Fruit fly (Drosophila melanogaster) ovary, adult (tissue): ENCODE results near the gene CG9302.
A peak's percentile ranks its signal among the peaks of the same experiment; 100 is the strongest.

Experiments used
- CG17801 ChIP-seq: fragments of 200-800 bp; optimal IDR thresholded peaks from 2 replicates; lab custom pipeline; 2019; ENCODE audit warnings: missing biosample characterization, mild to moderate bottlenecking, missing genetic modification characterization, moderate library complexity; ENCODE audit not compliant: partially characterized antibody

The CG9302 gene

DNA sequence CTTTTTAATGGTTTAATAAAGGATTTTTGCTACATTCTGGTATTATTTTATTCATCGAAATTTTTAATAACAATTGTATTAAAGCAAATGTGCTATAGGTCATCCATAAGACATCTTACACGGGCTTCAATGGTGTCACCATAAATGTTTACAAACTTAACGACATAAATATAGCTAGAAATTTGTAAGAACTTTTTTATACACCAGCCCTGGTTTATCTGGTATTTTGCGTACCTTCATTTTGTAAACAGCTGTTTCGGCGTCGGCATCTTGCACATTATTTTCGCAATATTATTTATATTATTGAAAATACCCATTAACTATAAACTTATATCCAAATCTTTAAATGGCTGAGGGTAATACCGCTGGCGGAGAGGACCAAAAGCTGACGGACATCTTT lies 11.0 kb downstream of the CG9302 start, which contains the start of gene Tap42:
Tap42 (plus strand) TSS at position 240 of the 400 bp plus-strand sequence.
- TF ChIP-seq CG17801 (GFP tag; lab: Kevin White, UChicago), result no peak

DNA sequence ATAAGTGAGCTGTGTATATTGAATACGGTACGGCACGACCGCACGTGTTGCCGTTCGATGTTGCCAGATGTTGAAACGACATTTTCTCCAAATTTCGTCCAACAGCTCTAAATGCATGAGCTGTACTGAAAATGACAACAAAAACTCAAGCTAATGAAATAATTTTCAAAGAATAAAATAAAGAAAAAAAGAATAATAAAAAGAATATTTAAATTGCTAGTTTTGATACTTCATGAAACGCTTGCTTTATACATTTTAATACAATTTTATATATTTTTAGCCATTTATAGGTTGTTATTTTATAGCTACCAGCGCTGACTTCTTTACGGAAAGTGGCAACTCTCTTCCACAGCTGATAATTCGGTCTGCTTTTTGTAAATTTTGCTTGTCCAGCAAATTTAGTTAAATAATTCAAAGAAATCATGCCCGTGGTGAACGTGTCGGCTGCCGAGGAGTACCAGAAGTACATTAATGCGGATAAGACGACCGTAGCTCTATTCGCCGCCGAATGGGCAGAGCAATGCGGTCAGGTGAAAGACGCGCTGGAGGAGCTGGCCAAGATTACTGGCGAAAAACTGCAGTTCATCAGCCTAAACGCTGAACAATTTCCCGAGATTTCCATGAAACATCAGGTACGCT lies 12.1 kb downstream of the CG9302 start, which contains the start of the genes Nnp-1 and Grx3:
Nnp-1 (minus strand) TSS at position 81 of the 639 bp plus-strand sequence.
Grx3 (plus strand) TSS at position 339 of the 639 bp plus-strand sequence.
- TF ChIP-seq CG17801 (GFP tag; lab: Kevin White, UChicago), result peak; percentile 65

DNA sequence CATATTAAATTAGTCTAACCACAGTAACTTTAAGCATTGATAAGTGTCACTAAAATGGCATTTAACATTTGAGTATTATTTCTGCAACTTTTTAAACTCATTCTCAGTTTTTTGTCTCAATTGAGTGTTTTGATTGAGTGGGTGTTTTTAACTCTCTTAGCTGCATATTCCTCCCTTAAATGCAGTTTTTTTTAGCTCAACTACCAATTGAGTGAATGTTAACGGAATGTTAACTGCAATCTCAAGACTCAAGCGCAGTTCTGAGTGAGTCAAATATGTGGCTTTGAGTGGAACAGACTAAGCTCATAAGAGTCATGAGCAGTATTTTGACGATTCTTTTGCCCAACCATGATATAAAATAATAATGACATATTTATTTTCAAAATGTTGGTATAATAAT lies 15.4 kb downstream of the CG9302 start:
- TF ChIP-seq CG17801 (GFP tag; lab: Kevin White, UChicago), result no peak

DNA sequence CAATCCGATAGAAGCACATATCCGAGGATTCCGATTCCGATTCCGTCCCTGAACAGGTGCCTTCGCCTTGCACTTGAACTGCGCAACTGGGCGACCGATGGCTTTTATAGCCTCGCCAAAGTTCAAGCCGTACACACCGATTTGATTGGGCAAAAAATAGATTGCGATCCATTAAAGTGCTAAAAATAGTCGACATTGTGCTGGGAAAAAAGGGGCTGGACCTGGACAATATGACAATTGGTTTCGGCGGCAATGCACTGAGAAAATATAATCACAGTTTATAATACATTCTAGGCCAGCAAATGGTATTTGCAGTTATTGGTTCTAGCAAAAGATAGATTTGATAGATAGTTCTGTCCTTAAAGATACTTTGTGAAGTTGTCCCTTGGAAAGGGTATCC lies 16.9 kb downstream of the CG9302 start, which contains the start of gene CG9377:
CG9377 (minus strand) TSS at position 101 of the 400 bp plus-strand sequence.
- no peak for TF ChIP-seq CG17801 (GFP tag; lab: Kevin White, UChicago)

DNA sequence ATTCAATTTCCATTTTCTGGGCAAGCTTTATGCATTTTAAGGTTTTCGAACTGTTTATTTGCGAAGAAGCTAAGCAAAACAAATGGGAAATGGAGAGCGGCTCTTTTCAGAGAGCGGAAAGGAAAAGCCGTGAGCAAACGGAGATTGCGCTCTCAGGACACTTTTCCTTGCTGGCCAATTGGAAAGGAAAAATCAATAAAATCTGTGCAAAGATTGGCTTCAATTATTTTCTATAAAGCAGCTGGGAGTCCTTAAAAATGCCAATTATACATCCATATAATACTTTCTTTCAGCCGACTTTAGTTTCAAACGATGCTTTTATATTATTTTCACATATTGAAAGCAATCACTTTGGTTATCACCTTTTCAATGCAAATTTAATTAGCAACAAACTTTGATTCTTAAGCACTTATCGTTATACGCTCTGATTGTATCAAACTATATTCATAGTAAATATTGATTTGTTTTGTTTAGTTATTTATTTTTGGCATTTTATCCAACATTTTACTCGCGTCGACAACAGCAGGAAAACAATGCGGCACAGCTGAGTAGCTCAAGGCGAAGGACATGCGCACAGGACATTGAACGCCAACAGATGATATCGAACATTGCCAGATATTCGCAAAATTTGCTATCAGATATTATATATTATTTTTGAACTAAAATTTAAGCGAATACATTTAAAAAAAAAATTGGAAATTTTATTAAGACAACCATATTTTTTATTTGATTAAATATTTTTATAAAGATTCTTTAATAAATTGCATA lies 23.6 kb downstream of the CG9302 start, which contains the start of gene CG9395:
CG9395 (minus strand) TSS at position 494 of the 768 bp plus-strand sequence.
- no peak for TF ChIP-seq CG17801 (GFP tag; lab: Kevin White, UChicago)

DNA sequence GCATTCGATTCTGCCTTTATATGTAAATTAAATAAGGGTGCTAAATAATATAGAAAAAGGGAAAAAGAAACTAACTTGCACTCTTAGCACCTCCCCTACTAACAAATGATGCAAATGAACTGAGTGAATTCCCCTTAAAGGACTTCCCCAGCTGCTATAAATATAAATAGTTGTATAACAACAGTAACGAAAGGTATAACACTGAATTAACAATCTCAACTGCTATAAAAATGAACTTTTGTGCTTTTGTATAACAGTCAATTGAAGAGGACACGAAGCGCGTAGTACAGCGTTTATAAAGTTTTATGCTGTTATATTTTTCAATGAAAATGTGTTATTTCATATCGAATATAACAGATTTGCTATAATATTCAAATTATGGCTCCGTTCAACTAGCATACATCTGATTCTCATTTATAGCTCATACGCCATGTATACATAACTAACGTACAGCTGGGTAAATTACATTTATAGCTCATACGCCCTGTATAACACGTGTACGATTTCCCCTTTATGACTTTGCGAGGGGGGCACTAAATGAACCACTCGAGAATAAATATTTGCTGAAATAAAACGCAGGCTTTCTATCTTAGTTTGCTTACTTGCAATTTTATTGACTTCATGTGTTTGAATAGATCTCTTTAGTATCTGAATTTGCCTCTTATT lies 29.0 kb downstream of the CG9302 start:
- TF ChIP-seq CG17801 (GFP tag; lab: Kevin White, UChicago), result no peak

DNA sequence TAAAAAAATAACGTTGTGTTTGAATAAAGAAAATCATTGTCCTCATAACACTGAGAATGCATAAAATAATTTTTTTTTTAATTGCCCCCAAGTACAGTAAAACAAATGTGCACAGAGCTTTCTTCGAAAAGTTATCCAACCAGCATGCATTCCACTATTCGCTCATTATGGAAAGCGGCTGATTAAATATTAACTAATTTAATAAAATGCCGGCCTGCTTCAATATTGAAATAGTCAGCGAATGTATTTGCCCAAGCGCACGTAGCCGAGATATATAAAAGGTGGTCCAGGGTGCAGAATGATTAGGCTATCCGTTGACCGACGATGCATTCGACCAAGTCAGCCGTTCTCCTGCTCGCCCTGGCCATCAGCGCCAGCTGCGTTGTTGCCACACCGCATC lies 30.9 kb downstream of the CG9302 start, which contains the start of gene CG16826:
CG16826 (plus strand) TSS at position 301 of the 400 bp plus-strand sequence.
- no peak for TF ChIP-seq CG17801 (GFP tag; lab: Kevin White, UChicago)

DNA sequence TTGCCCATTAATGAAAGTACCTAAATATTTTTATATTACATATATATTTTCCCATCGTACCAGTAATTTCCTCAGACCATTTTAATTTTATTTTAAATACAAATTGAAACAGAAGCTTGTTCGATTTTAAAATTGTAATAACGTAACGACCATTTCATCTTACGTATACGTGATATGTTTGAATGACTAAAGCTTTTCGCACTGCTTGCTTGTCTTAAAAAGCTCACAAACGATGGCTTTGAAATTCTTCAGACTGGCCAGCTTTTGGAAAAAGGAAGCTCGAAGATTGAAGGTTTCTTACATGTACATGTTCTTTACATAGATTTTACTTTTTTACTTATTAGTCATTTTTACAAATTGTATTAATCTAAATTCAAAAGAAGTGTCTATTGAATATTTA lies 45.6 kb downstream of the CG9302 start:
- no peak for TF ChIP-seq CG17801 (GFP tag; lab: Kevin White, UChicago)

DNA sequence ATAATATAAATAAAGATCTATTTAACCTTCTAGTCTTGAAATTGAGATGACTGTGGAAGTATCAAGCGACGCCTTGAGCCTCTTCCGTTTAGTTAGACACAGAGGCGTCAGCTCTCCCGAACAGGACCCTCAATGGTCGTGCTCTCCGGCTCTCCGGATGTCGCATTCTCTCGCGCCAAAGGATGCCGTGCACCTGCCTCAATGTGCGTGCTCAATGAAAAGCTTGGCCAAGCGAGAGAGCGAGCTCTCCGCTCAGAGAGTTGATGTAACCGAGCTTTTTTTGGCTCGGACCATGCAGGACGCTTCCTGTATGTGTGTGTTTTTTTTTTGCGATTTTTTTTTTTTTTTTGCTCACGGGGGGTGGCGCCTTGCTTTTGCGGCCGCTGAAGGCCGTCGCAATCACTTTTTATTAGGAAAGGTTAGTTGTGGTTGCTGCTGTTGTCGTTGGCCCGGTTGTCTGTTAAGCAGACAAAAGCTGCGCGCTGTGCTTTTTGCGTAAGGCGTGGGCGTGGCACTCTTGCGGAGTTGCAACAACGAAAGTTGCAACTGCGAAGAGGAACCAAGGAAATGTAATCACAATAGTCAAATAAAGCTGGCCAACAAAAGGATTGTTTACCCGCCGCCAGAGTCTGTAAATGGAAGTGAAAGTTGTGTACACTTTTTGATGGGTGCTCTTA lies 46.3 kb downstream of the CG9302 start:
- TF ChIP-seq CG17801 (GFP tag; lab: Kevin White, UChicago), result no peak

DNA sequence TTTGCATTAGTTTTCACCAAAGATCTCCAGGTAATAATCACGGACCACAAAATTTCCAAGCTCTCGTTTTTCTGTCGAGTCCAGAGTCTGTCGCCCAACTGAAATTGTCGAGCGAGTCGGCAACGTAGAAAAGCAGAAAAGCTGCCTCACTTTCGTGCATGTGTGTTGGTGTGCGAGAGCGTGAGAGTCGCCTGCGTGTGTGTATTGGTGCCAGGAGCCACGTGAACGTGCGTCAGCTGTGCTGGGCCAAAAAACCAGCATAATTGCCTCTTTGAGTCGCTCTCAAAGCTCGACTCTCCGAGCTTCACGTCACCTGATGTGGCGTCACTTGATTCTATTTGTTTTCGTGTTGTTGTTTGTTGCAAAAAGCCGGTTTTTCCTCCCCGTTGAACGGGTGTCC lies 47.3 kb downstream of the CG9302 start, which contains the start of gene hbt:
hbt (minus strand) TSS at position 101 of the 400 bp plus-strand sequence.
- no peak for TF ChIP-seq CG17801 (GFP tag; lab: Kevin White, UChicago)
